Worm (Caenorhabditis elegans) whole organism, midembryonic: ENCODE results near the gene sel-1.

Experiments used
- cog-1 ChIP-seq: sonication (generic microtip); optimal IDR thresholded peaks from 2 replicates; lab custom pipeline; 2016; ENCODE audit warnings: missing genetic modification characterization, missing compliant biosample characterization
- med-1 ChIP-seq: sonication (generic microtip); optimal IDR thresholded peaks from 2 replicates; lab custom pipeline; 2017; ENCODE audit warnings: missing genetic modification characterization, mild to moderate bottlenecking, missing compliant biosample characterization, antibody characterized with exemption, missing genetic modification reagents; ENCODE audit not compliant: insufficient read depth
- ref-1 ChIP-seq: fragments of 200-800 bp; sonication (Bioruptor generic); conservative IDR thresholded peaks from 2 replicates; pipeline ENCODE4 v1.3.6; 2022; ENCODE audit warnings: missing genetic modification reagents, missing genetic modification characterization, missing compliant biosample characterization

DNA sequence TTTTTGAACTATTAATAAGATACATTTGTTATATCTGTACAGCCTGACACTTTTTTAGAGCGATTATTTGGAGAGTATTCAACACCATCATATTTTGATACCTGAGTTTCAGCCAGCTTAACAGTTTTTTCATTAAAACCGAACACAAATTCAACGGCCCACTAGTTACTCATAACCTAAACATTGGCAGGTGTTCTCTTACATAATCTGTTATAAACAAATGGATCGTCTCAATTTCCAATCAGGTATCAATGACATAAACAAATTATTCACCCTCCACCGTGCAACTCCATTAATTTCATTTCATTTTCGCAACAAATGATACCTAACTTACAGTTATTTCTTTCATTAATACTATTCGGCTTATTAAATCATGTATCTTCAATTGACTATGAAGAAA is 50.5 kb downstream of the sel-1 start, which contains the start of gene cubn-1:
- TF ChIP-seq cog-1 (no peak), med-1 (GFP tag; lab: Kevin White, UChicago) (no peak), ref-1 (GFP tag; lab: Robert Waterston, UW) (no peak)
